Fruit fly (Drosophila melanogaster) whole organism, wandering third instar larva: Measurements from ENCODE around the gene CG14324.
A peak's percentile ranks its signal among the peaks of the same experiment; 100 is the strongest.

Source experiments
- Abd-B ChIP-seq: fragments of >200 bp; optimal IDR thresholded peaks from 2 replicates; lab custom pipeline; 2017; ENCODE audit warnings: missing biosample characterization, missing genetic modification characterization
- CG32264 ChIP-seq: fragments of 200-800 bp; sonication (Bioruptor generic); optimal IDR thresholded peaks from 2 replicates; lab custom pipeline; 2016; ENCODE audit warnings: missing biosample characterization, missing genetic modification characterization
- CG9705 ChIP-seq: fragments of 200-800 bp; sonication (Bioruptor generic); optimal IDR thresholded peaks from 2 replicates; lab custom pipeline; 2018; ENCODE audit warnings: missing biosample characterization, mild to moderate bottlenecking, missing genetic modification characterization
- CrebA ChIP-seq: fragments of 200-800 bp; sonication (Bioruptor generic); optimal IDR thresholded peaks from 2 replicates; lab custom pipeline; 2016; ENCODE audit warnings: missing biosample characterization, mild to moderate bottlenecking, missing genetic modification characterization, borderline replicate concordance
- Dfd ChIP-seq: fragments of >200 bp; optimal IDR thresholded peaks from 2 replicates; lab custom pipeline; 2017; ENCODE audit warnings: missing biosample characterization, missing genetic modification characterization
- Dif ChIP-seq: fragments of 200-275, 200-300 bp; sonication (Bioruptor generic); optimal IDR thresholded peaks from 2 replicates; lab custom pipeline; 2018; ENCODE audit warnings: missing biosample characterization, missing genetic modification characterization; ENCODE audit not compliant: partially characterized antibody
- GATAd ChIP-seq: sonication (Bioruptor generic); optimal IDR thresholded peaks from 2 replicates; lab custom pipeline; 2016; ENCODE audit warnings: missing biosample characterization, missing genetic modification characterization
- HLH106 ChIP-seq: fragments of 200-800 bp; optimal IDR thresholded peaks from 3 replicates; lab custom pipeline; 2019; ENCODE audit warnings: missing biosample characterization, mild to moderate bottlenecking, missing genetic modification characterization, moderate library complexity
- Hnf4 ChIP-seq: fragments of 200-800 bp; sonication (Bioruptor generic); optimal IDR thresholded peaks from 2 replicates; lab custom pipeline; 2016; ENCODE audit warnings: missing biosample characterization, mild to moderate bottlenecking, missing genetic modification characterization
- Hr78 ChIP-seq: fragments of >200 bp; optimal IDR thresholded peaks from 2 replicates; lab custom pipeline; 2017; ENCODE audit warnings: missing biosample characterization, missing genetic modification characterization
- Hr83 ChIP-seq: fragments of 200-300 bp; sonication (Bioruptor generic); optimal IDR thresholded peaks from 2 replicates; lab custom pipeline; 2016; ENCODE audit warnings: missing biosample characterization, mild to moderate bottlenecking, missing genetic modification characterization, moderate library complexity; ENCODE audit not compliant: poor library complexity, severe bottlenecking
- Jra ChIP-seq: sonication (Bioruptor generic); optimal IDR thresholded peaks from 2 replicates; lab custom pipeline; 2016; ENCODE audit warnings: missing biosample characterization, missing genetic modification characterization
- Myc ChIP-seq: fragments of >200 bp; optimal IDR thresholded peaks from 2 replicates; lab custom pipeline; 2017
- N ChIP-seq: fragments of >200 bp; optimal IDR thresholded peaks from 2 replicates; lab custom pipeline; 2018; ENCODE audit warnings: missing biosample characterization, missing external identifiers, missing genetic modification characterization
- OdsH ChIP-seq: fragments of 200-800 bp; sonication (Bioruptor generic); optimal IDR thresholded peaks from 2 replicates; lab custom pipeline; 2016; ENCODE audit warnings: missing biosample characterization, mild to moderate bottlenecking, missing genetic modification characterization
- Rel ChIP-seq, 2 experiments: fragments of 200-800 bp; sonication (Bioruptor generic) in 1 of 2; optimal IDR thresholded peaks; 2 replicates in 1 of 2; 3 replicates in 1 of 2; lab custom pipeline; 2016 to 2019; ENCODE audit warnings: mild to moderate bottlenecking in 2 of 2, missing biosample characterization in 2 of 2, missing genetic modification characterization in 2 of 2, moderate library complexity in 1 of 2
- Vsx2 ChIP-seq: fragments of 200-300, 225-300 bp; sonication (Bioruptor generic); optimal IDR thresholded peaks from 2 replicates; lab custom pipeline; 2018; ENCODE audit warnings: missing biosample characterization, missing genetic modification characterization; ENCODE audit not compliant: partially characterized antibody
- brk ChIP-seq: fragments of 200-800 bp; sonication (Bioruptor generic); optimal IDR thresholded peaks from 2 replicates; lab custom pipeline; 2016; ENCODE audit warnings: missing biosample characterization, mild to moderate bottlenecking, missing genetic modification characterization
- dl ChIP-seq, 2 experiments: fragments of 175-275, 200-275 bp in 1 of 2; fragments of 200-275 bp in 1 of 2; sonication (Bioruptor generic); optimal IDR thresholded peaks; lab custom pipeline; 2018; ENCODE audit warnings: mild to moderate bottlenecking in 2 of 2, missing biosample characterization in 2 of 2, missing genetic modification characterization in 2 of 2, moderate library complexity in 2 of 2; ENCODE audit not compliant: partially characterized antibody in 2 of 2, insufficient read depth in 1 of 2
- ey ChIP-seq: fragments of 200-800 bp; sonication (Bioruptor generic); optimal IDR thresholded peaks from 2 replicates; lab custom pipeline; 2016; ENCODE audit warnings: missing biosample characterization, missing genetic modification characterization
- fru ChIP-seq: fragments of 200-800 bp; sonication (Bioruptor generic); optimal IDR thresholded peaks from 3 replicates; lab custom pipeline; 2016; ENCODE audit warnings: missing biosample characterization, mild to moderate bottlenecking, missing genetic modification characterization
- h ChIP-seq: fragments of 200-800 bp; sonication (Bioruptor generic); optimal IDR thresholded peaks from 3 replicates; lab custom pipeline; 2016; ENCODE audit warnings: missing biosample characterization, mild to moderate bottlenecking, missing genetic modification characterization
- jim ChIP-seq: fragments of 175-275, 200-325 bp; sonication (Bioruptor generic); optimal IDR thresholded peaks from 2 replicates; lab custom pipeline; 2016; ENCODE audit warnings: missing biosample characterization, mild to moderate bottlenecking, missing genetic modification characterization
- lola ChIP-seq: fragments of >200 bp; optimal IDR thresholded peaks from 2 replicates; lab custom pipeline; 2017; ENCODE audit warnings: missing biosample characterization, missing genetic modification characterization
- pan ChIP-seq: fragments of >200 bp; optimal IDR thresholded peaks from 2 replicates; lab custom pipeline; 2017
- psq ChIP-seq: fragments of 200-800 bp; sonication (Bioruptor generic); optimal IDR thresholded peaks from 3 replicates; lab custom pipeline; 2017; ENCODE audit warnings: missing biosample characterization, mild to moderate bottlenecking, missing genetic modification characterization, moderate library complexity
- rgr ChIP-seq: fragments of 200-800 bp; sonication (Bioruptor generic); optimal IDR thresholded peaks from 3 replicates; lab custom pipeline; 2016; ENCODE audit warnings: missing biosample characterization, mild to moderate bottlenecking, missing genetic modification characterization
- sage ChIP-seq: fragments of 200-800 bp; sonication (Bioruptor generic); optimal IDR thresholded peaks from 2 replicates; lab custom pipeline; 2016; ENCODE audit warnings: missing biosample characterization, mild to moderate bottlenecking, missing genetic modification characterization
- sv ChIP-seq: fragments of 200-800 bp; sonication (Bioruptor generic); optimal IDR thresholded peaks from 3 replicates; lab custom pipeline; 2016; ENCODE audit warnings: missing biosample characterization, missing genetic modification characterization
- tai ChIP-seq: sonication (Bioruptor generic); optimal IDR thresholded peaks from 2 replicates; lab custom pipeline; 2016; ENCODE audit warnings: missing biosample characterization, missing genetic modification characterization
- usp ChIP-seq: fragments of >200 bp; optimal IDR thresholded peaks from 2 replicates; lab custom pipeline; 2017; ENCODE audit warnings: missing biosample characterization, missing genetic modification characterization
- woc ChIP-seq: sonication (Bioruptor generic); optimal IDR thresholded peaks from 2 replicates; lab custom pipeline; 2016; ENCODE audit warnings: missing biosample characterization, mild to moderate bottlenecking, missing genetic modification characterization

The CG14324 gene

dm6 chr3R:17618699-17619150, at the start of gene CG14324, which contains the start of gene CG14326:
Gene CG14324, minus strand, starts transcription at chr3R:17618799.
Gene CG14326, plus strand, starts transcription at chr3R:17619100.
- no peak for TF ChIP-seq Abd-B (GFP tag; lab: Kevin White, UChicago)
- TF ChIP-seq Dfd (GFP tag; lab: Kevin White, UChicago): no peak
- no peak for TF ChIP-seq fru (GFP tag; lab: Kevin White, UChicago)
- TF ChIP-seq N (GFP tag; lab: Kevin White, UChicago): no peak
- no peak for TF ChIP-seq Hr83 (GFP tag; lab: Kevin White, UChicago)
- no peak for TF ChIP-seq Myc (lab: Kevin White, UChicago)
- no peak for TF ChIP-seq tai
- TF ChIP-seq dl (GFP tag; optimal IDR thresholded peaks at IDR 0.05; lab: Kevin White, UChicago; ENCODE audit: insufficient read depth in 1 of 2, partially characterized antibody in 2 of 2): no peak
- TF ChIP-seq woc (GFP tag; lab: Kevin White, UChicago): no peak
- TF ChIP-seq pan (lab: Kevin White, UChicago): no peak

DNA sequence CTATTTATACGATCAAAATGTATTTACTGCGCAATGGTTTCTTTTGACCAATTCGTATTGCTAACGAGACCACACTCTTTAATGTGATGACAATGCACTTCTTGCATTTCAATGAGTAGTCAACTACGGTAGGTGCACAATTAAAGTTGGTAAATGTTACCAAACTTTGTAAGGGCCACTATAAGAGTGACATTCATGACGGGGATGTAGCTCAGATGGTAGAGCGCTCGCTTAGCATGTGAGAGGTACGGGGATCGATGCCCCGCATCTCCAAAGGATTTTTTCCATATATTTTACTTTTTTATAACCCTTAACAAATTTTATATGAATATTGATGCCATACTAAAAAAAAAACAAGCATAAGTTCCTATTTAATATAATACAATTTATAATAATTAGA, 49.4 kb upstream of the CG14324 start:
- no peak for TF ChIP-seq Hr83 (GFP tag; lab: Kevin White, UChicago)
- TF ChIP-seq OdsH (GFP tag; lab: Kevin White, UChicago): no peak
- no peak for TF ChIP-seq Vsx2
- TF ChIP-seq GATAd (GFP tag; lab: Kevin White, UChicago): no peak
- no peak for TF ChIP-seq Hnf4 (GFP tag; lab: Kevin White, UChicago)
- TF ChIP-seq Jra (GFP tag; lab: Kevin White, UChicago): no peak
- TF ChIP-seq Dfd (GFP tag; lab: Kevin White, UChicago): no peak
- no peak for TF ChIP-seq CrebA
- no peak for TF ChIP-seq sage (GFP tag; lab: Kevin White, UChicago)
- TF ChIP-seq jim: no peak
- TF ChIP-seq Myc (lab: Kevin White, UChicago): no peak
- TF ChIP-seq CG9705 (GFP tag; lab: Kevin White, UChicago): no peak

DNA sequence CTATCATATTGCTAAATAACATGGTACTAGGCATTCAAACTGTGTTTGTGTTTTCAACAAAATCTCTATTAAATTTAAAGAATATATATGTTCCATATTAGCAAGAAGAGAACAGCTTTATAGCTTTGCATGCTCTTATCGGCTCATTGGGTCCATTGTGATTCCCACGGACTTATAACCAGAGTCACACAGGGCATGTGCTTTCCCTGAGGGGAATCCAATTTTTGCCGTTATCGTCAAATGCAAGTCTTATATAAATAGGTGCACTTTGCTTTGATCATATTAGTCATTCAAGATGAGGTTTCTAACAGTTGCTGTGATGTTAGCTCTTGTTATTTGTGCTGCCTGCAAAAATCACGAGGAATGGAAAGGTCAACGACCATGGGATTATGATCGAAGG, 48.7 kb upstream of the CG14324 start, which contains the start of gene CG45045:
Gene CG45045, plus strand, starts transcription at position 294 of the 400 bp plus-strand sequence.
- TF ChIP-seq HLH106: no peak
- no peak for TF ChIP-seq Dfd (GFP tag; lab: Kevin White, UChicago)
- TF ChIP-seq Hnf4 (GFP tag; lab: Kevin White, UChicago): peak; percentile 11
- TF ChIP-seq brk (GFP tag; lab: Kevin White, UChicago): no peak
- TF ChIP-seq OdsH (GFP tag; lab: Kevin White, UChicago): no peak
- TF ChIP-seq ey (GFP tag; lab: Kevin White, UChicago): no peak
- no peak for TF ChIP-seq h (GFP tag; lab: Kevin White, UChicago)
- TF ChIP-seq GATAd (GFP tag; lab: Kevin White, UChicago): no peak
- TF ChIP-seq Myc (lab: Kevin White, UChicago): no peak
- no peak for TF ChIP-seq Rel (GFP tag; optimal IDR thresholded peaks at IDR 0.05; lab: Kevin White, UChicago)
- TF ChIP-seq Rel (tag; optimal IDR thresholded peaks at IDR 0.05; lab: Kevin White, UChicago): peak; percentile 100
- no peak for TF ChIP-seq Dif
- no peak for TF ChIP-seq sv (GFP tag; lab: Kevin White, UChicago)
- TF ChIP-seq jim: no peak

dm6 chr3R:17666797-17667156, 48.2 kb upstream of the CG14324 start:
- TF ChIP-seq Hr83 (GFP tag; lab: Kevin White, UChicago) (no peak), OdsH (GFP tag; lab: Kevin White, UChicago) (no peak), h (GFP tag; lab: Kevin White, UChicago) (no peak), sage (GFP tag; lab: Kevin White, UChicago) (no peak), GATAd (GFP tag; lab: Kevin White, UChicago) (no peak), CG9705 (GFP tag; lab: Kevin White, UChicago) (no peak)
- TF ChIP-seq, all 38 proteins: peak for 0

DNA sequence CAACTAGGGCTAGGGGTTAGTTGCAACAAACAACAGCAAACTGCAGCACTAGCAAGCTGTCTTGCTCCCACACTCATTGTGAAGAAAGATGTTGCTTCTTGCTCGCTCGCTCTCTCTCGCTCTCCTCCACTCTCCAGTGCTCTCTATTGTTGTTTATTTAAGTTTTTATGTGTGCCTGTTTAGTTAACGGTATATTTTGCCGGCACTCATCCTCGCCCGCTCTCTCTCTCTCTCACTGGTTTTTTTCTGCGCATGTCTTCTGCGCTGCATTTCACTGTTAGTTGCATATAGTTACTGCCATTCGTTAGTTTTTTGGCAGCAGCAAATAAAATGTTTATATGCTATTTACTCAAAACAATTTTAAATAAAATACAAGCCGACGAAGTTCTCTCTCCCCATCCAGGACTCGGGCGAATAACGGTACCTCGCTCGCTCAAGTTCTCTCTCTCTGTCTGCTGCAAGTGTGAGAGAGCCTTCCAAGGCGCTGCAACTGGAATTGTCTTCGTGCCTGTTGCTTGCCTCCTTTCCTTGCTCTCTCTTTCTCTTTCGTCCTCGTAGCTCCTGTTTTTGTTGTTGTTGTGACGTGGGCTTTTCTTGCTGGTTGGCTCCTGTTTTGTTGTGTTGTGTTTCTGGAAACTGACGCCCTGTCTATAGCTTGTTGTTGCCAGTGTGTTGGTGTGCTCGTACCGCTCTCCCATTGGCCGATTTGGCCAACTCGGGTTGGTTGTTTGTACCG, 47.6 kb upstream of the CG14324 start:
- peak in 1 of 2 experiments; percentile 14 for TF ChIP-seq dl (GFP tag; optimal IDR thresholded peaks at IDR 0.05; lab: Kevin White, UChicago; ENCODE audit: insufficient read depth in 1 of 2, partially characterized antibody in 2 of 2)
- no peak for TF ChIP-seq CrebA

- TF ChIP-seq psq (no peak), tai (no peak), h (GFP tag; lab: Kevin White, UChicago) (no peak), Hr78 (GFP tag; lab: Kevin White, UChicago) (no peak), woc (GFP tag; lab: Kevin White, UChicago) (no peak), rgr (no peak), jim (no peak), Hr83 (GFP tag; lab: Kevin White, UChicago) (no peak), usp (GFP tag; lab: Kevin White, UChicago) (no peak), N (GFP tag; lab: Kevin White, UChicago) (no peak), lola (GFP tag; lab: Kevin White, UChicago) (no peak), Abd-B (GFP tag; lab: Kevin White, UChicago) (no peak), OdsH (GFP tag; lab: Kevin White, UChicago) (no peak), CG9705 (GFP tag; lab: Kevin White, UChicago) (no peak), Dif (no peak), Rel (GFP tag; optimal IDR thresholded peaks at IDR 0.05; lab: Kevin White, UChicago) (no peak), Rel (tag; optimal IDR thresholded peaks at IDR 0.05; lab: Kevin White, UChicago) (no peak), ey (GFP tag; lab: Kevin White, UChicago) (no peak), GATAd (GFP tag; lab: Kevin White, UChicago) (no peak), Myc (lab: Kevin White, UChicago) (no peak), CG32264 (GFP tag; lab: Kevin White, UChicago) (no peak)
- TF ChIP-seq, all 38 proteins: peak for 0
These were observed 38.3 kb upstream of the CG14324 start for dm6 chr3R:17656923-17657322.
